Fruit fly (Drosophila melanogaster): Measurements from ENCODE around the gene CG13284.

- TF ChIP-seq CG6854 (GFP tag; optimal IDR thresholded peaks at IDR 0.05) (no peak), CG6808 (GFP tag; optimal IDR thresholded peaks at IDR 0.05) (no peak), CG10669 (GFP tag; optimal IDR thresholded peaks at IDR 0.05) (no peak), OdsH (GFP tag; optimal IDR thresholded peaks at IDR 0.05) (no peak), Hr39 (GFP tag; optimal IDR thresholded peaks at IDR 0.05) (no peak), Smox (GFP tag; optimal IDR thresholded peaks at IDR 0.05) (no peak), CG6792 (GFP tag; optimal IDR thresholded peaks at IDR 0.05) (no peak)
These were observed 49.0 kb downstream of the CG13284 start for dm6 chr2L:16799496-16799895.
